Fruit fly (Drosophila melanogaster) whole organism, embryonic: ENCODE measurements around the gene Hrs.

Source experiments
- Ada2b ChIP-seq: fragments of 200-800 bp; sonication (Bioruptor generic); IDR thresholded peaks from 2 replicates; pipeline ENCODE4 v1.3.6; 2022; ENCODE audit warnings: missing biosample characterization, missing genetic modification characterization
- Atf6 ChIP-seq: fragments of 200-800 bp; sonication (Bioruptor generic); IDR thresholded peaks from 2 replicates; pipeline ENCODE4 v1.3.6; 2022; ENCODE audit warnings: missing biosample characterization, missing genetic modification characterization
- Bdp1 ChIP-seq: fragments of 200-800 bp; sonication (Bioruptor generic); optimal IDR thresholded peaks from 3 replicates; lab custom pipeline; 2016; ENCODE audit warnings: missing biosample characterization, missing genetic modification characterization
- CG10147 ChIP-seq: fragments of 200-800 bp; sonication (Bioruptor generic); optimal IDR thresholded peaks from 2 replicates; lab custom pipeline; 2019; ENCODE audit warnings: missing biosample characterization, mild to moderate bottlenecking, missing genetic modification characterization, moderate library complexity
- CG10274 ChIP-seq: fragments of 200-800 bp; sonication (Bioruptor generic); optimal IDR thresholded peaks from 3 replicates; lab custom pipeline; 2017; ENCODE audit warnings: missing biosample characterization, mild to moderate bottlenecking, missing genetic modification characterization
- CG10321 ChIP-seq: fragments of 200-800 bp; sonication (Bioruptor generic); IDR thresholded peaks from 2 replicates; pipeline ENCODE4 v1.3.6; 2022; ENCODE audit warnings: missing biosample characterization, missing genetic modification characterization
- CG10366 ChIP-seq: fragments of 200-800 bp; sonication (Bioruptor generic); IDR thresholded peaks from 2 replicates; pipeline ENCODE4 v1.3.6; 2022; ENCODE audit warnings: missing biosample characterization, missing genetic modification characterization
- CG11696 ChIP-seq: fragments of 200-800 bp; sonication (Bioruptor generic); IDR thresholded peaks from 2 replicates; pipeline ENCODE4 v1.3.6; 2022; ENCODE audit warnings: missing biosample characterization, missing genetic modification characterization
- CG12155 ChIP-seq: fragments of 200-800 bp; sonication (Bioruptor generic); optimal IDR thresholded peaks from 3 replicates; lab custom pipeline; 2016; ENCODE audit warnings: missing biosample characterization, missing genetic modification characterization
- CG12219 ChIP-seq: fragments of 200-800 bp; sonication (Bioruptor generic); optimal IDR thresholded peaks from 3 replicates; lab custom pipeline; 2018; ENCODE audit warnings: missing biosample characterization, mild to moderate bottlenecking, missing genetic modification characterization
- CG13287 ChIP-seq: fragments of 200-800 bp; sonication (Bioruptor generic); IDR thresholded peaks from 2 replicates; pipeline ENCODE4 v1.3.6; 2022; ENCODE audit warnings: missing biosample characterization, missing genetic modification characterization; ENCODE audit not compliant: partially characterized antibody
- CG13894 ChIP-seq: fragments of 200-800 bp; sonication (Bioruptor generic); optimal IDR thresholded peaks from 3 replicates; lab custom pipeline; 2018; ENCODE audit warnings: missing biosample characterization, mild to moderate bottlenecking, missing genetic modification characterization, moderate library complexity
- CG15601 ChIP-seq: fragments of 200-800 bp; sonication (Bioruptor generic); optimal IDR thresholded peaks from 3 replicates; lab custom pipeline; 2019; ENCODE audit warnings: missing biosample characterization, mild to moderate bottlenecking, missing genetic modification characterization, moderate library complexity
- CG1602 ChIP-seq: fragments of 200-800 bp; sonication (Bioruptor generic); optimal IDR thresholded peaks from 3 replicates; lab custom pipeline; 2016; ENCODE audit warnings: missing biosample characterization, missing genetic modification characterization
- CG17385 ChIP-seq: fragments of 200-800 bp; sonication (Bioruptor generic); optimal IDR thresholded peaks from 3 replicates; lab custom pipeline; 2018; ENCODE audit warnings: missing biosample characterization, mild to moderate bottlenecking, missing genetic modification characterization
- CG18262 ChIP-seq: fragments of 200-800 bp; optimal IDR thresholded peaks from 3 replicates; lab custom pipeline; 2019; ENCODE audit warnings: missing biosample characterization, mild to moderate bottlenecking, missing genetic modification characterization, moderate library complexity
- CG18599 ChIP-seq: fragments of 200-800 bp; sonication (Bioruptor generic); optimal IDR thresholded peaks from 3 replicates; lab custom pipeline; 2017; ENCODE audit warnings: missing biosample characterization, missing genetic modification characterization, mild to moderate bottlenecking, moderate library complexity, missing genetic modification reagents
- CG2120 ChIP-seq: fragments of 200-800 bp; sonication (Bioruptor generic); optimal IDR thresholded peaks from 3 replicates; lab custom pipeline; 2016; ENCODE audit warnings: missing biosample characterization, missing genetic modification characterization
- CG2199 ChIP-seq: fragments of 200-800 bp; sonication (Bioruptor generic); IDR thresholded peaks from 3 replicates; pipeline ENCODE4 v1.3.6; 2022; ENCODE audit warnings: missing biosample characterization, missing genetic modification characterization
- CG2678 ChIP-seq: fragments of 200-800 bp; sonication (Bioruptor generic); optimal IDR thresholded peaks from 3 replicates; lab custom pipeline; 2019; ENCODE audit warnings: missing biosample characterization, mild to moderate bottlenecking, missing genetic modification characterization, moderate library complexity
- CG32767 ChIP-seq: fragments of 200-800 bp; sonication (Bioruptor generic); IDR thresholded peaks from 2 replicates; pipeline ENCODE4 v1.3.6; 2022; ENCODE audit warnings: missing biosample characterization, missing genetic modification characterization
- CG3838 ChIP-seq: fragments of 200-800 bp; sonication (Bioruptor generic); optimal IDR thresholded peaks from 3 replicates; lab custom pipeline; 2016; ENCODE audit warnings: missing biosample characterization, missing genetic modification characterization
- CG7357 ChIP-seq: fragments of 200-800 bp; sonication (Bioruptor generic); IDR thresholded peaks from 3 replicates; pipeline ENCODE4 v1.3.6; 2022; ENCODE audit warnings: missing biosample characterization, missing genetic modification characterization
- CG8924 ChIP-seq: fragments of 200-800 bp; optimal IDR thresholded peaks from 3 replicates; lab custom pipeline; 2019; ENCODE audit warnings: missing biosample characterization, mild to moderate bottlenecking, missing genetic modification characterization, moderate library complexity
- D19A ChIP-seq: fragments of 200-800 bp; optimal IDR thresholded peaks from 3 replicates; lab custom pipeline; 2019; ENCODE audit warnings: missing biosample characterization, mild to moderate bottlenecking, missing genetic modification characterization, moderate library complexity
- Dad ChIP-seq: fragments of 200-800 bp; sonication (Bioruptor generic); optimal IDR thresholded peaks from 3 replicates; lab custom pipeline; 2016; ENCODE audit warnings: missing biosample characterization, missing genetic modification characterization
- Dip3 ChIP-seq: fragments of 200-800 bp; sonication (Bioruptor generic); optimal IDR thresholded peaks from 3 replicates; lab custom pipeline; 2016; ENCODE audit warnings: missing biosample characterization, missing genetic modification characterization
- Eip74EF ChIP-seq, 2 experiments: fragments of 200-800 bp in 1 of 2; fragments of >200 bp in 1 of 2; sonication (Bioruptor generic) in 1 of 2; optimal IDR thresholded peaks; 2 replicates each; lab custom pipeline; 2017 to 2019; ENCODE audit warnings: missing biosample characterization in 2 of 2, missing genetic modification characterization in 2 of 2, mild to moderate bottlenecking in 1 of 2, moderate library complexity in 1 of 2
- Fer2 ChIP-seq: fragments of 200-800 bp; sonication (Bioruptor generic); optimal IDR thresholded peaks from 2 replicates; lab custom pipeline; 2018; ENCODE audit warnings: missing biosample characterization, mild to moderate bottlenecking, missing genetic modification characterization, moderate library complexity
- Hsf ChIP-seq: fragments of 200-800 bp; sonication (Bioruptor generic); optimal IDR thresholded peaks from 3 replicates; lab custom pipeline; 2016; ENCODE audit warnings: missing biosample characterization, missing genetic modification characterization
- Stat92E ChIP-seq, 3 experiments: fragments of >200 bp in 2 of 3; fragments of 200-800 bp in 1 of 3; sonication (Bioruptor generic) in 1 of 3; optimal IDR thresholded peaks; 2 replicates each; lab custom pipeline; 2017 to 2019; ENCODE audit warnings: missing biosample characterization in 3 of 3, missing genetic modification characterization in 3 of 3, mild to moderate bottlenecking in 1 of 3, moderate library complexity in 1 of 3
- TFAM ChIP-seq: fragments of 200-800 bp; sonication (Bioruptor generic); optimal IDR thresholded peaks from 2 replicates; lab custom pipeline; 2017; ENCODE audit warnings: missing biosample characterization, missing genetic modification characterization, inconsistent platforms
- abd-A ChIP-seq: fragments of 200-800 bp; sonication (Bioruptor generic); optimal IDR thresholded peaks from 3 replicates; lab custom pipeline; 2019; ENCODE audit warnings: missing biosample characterization, mild to moderate bottlenecking, missing genetic modification characterization, moderate library complexity
- ac ChIP-seq: fragments of 200-800 bp; sonication (Bioruptor generic); optimal IDR thresholded peaks from 3 replicates; lab custom pipeline; 2017; ENCODE audit warnings: missing biosample characterization, mild to moderate bottlenecking, missing genetic modification characterization
- ase ChIP-seq: fragments of 200-800 bp; sonication (Bioruptor generic); IDR thresholded peaks from 3 replicates; pipeline ENCODE4 v1.3.6; 2022; ENCODE audit warnings: missing biosample characterization, missing genetic modification characterization
- cas ChIP-seq: fragments of 200-800 bp; sonication (Bioruptor generic); IDR thresholded peaks from 2 replicates; pipeline ENCODE4 v1.3.6; 2022; ENCODE audit warnings: missing biosample characterization, missing genetic modification characterization
- dysf ChIP-seq: fragments of 200-800 bp; sonication (Bioruptor generic); IDR thresholded peaks from 3 replicates; pipeline ENCODE4 v1.3.6; 2022; ENCODE audit warnings: missing biosample characterization, missing genetic modification characterization
- ewg ChIP-seq: fragments of 200-800 bp; sonication (Bioruptor generic); optimal IDR thresholded peaks from 3 replicates; lab custom pipeline; 2017; ENCODE audit warnings: mild to moderate bottlenecking, missing biosample characterization, missing genetic modification reagents, missing genetic modification characterization
- grau ChIP-seq: fragments of 200-800 bp; optimal IDR thresholded peaks from 3 replicates; lab custom pipeline; 2019; ENCODE audit warnings: missing biosample characterization, mild to moderate bottlenecking, missing genetic modification characterization, moderate library complexity
- hkb ChIP-seq, 2 experiments: fragments of 200-800 bp in 1 of 2; fragments of >200 bp in 1 of 2; sonication (Bioruptor generic) in 1 of 2; IDR thresholded peaks in 1 of 2; optimal IDR thresholded peaks in 1 of 2; 2 replicates each; pipeline versions ENCODE4 v1.3.6 to Lab custom; 2017 to 2022; ENCODE audit warnings: missing biosample characterization in 1 of 2, missing genetic modification characterization in 1 of 2
- jigr1 ChIP-seq: fragments of 200-800 bp; sonication (Bioruptor generic); IDR thresholded peaks from 3 replicates; pipeline ENCODE4 v1.3.6; 2022; ENCODE audit warnings: missing biosample characterization, missing genetic modification characterization
- lola ChIP-seq, 3 experiments: fragments of >200 bp in 2 of 3; fragments of 200-800 bp in 1 of 3; sonication (Bioruptor generic) in 1 of 3; optimal IDR thresholded peaks; 2 replicates each; lab custom pipeline; 2017 to 2019; ENCODE audit warnings: missing biosample characterization in 3 of 3, missing genetic modification characterization in 3 of 3, mild to moderate bottlenecking in 1 of 3, moderate library complexity in 1 of 3
- nerfin-1 ChIP-seq: fragments of 200-800 bp; sonication (Bioruptor generic); optimal IDR thresholded peaks from 3 replicates; lab custom pipeline; 2019; ENCODE audit warnings: missing biosample characterization, mild to moderate bottlenecking, missing genetic modification characterization, moderate library complexity
- otp ChIP-seq: fragments of 200-800 bp; sonication (Bioruptor generic); IDR thresholded peaks from 3 replicates; pipeline ENCODE4, ENCODE4 v1.3.6; 2022; ENCODE audit warnings: missing biosample characterization, missing genetic modification characterization
- tin ChIP-seq: fragments of 200-800 bp; sonication (Bioruptor generic); optimal IDR thresholded peaks from 3 replicates; lab custom pipeline; 2016; ENCODE audit warnings: missing biosample characterization, missing genetic modification characterization
- wek ChIP-seq: fragments of 200-800 bp; sonication (Bioruptor generic); optimal IDR thresholded peaks from 3 replicates; lab custom pipeline; 2018; ENCODE audit warnings: missing biosample characterization, mild to moderate bottlenecking, missing genetic modification characterization, moderate library complexity
- wor ChIP-seq: fragments of 200-800 bp; sonication (Bioruptor generic); IDR thresholded peaks from 2 replicates; pipeline ENCODE4 v1.3.6; 2022; ENCODE audit warnings: missing biosample characterization, missing genetic modification characterization
- yki ChIP-seq: fragments of >200 bp; optimal IDR thresholded peaks from 3 replicates; lab custom pipeline; 2018

Hrs gene

dm6 chr2L:2752460-2753411, 12.9 kb downstream of the Hrs start, which contains the start of gene Pgk (continued):
- TF ChIP-seq lola (GFP tag; optimal IDR thresholded peaks at IDR 0.05; lab: Kevin White, UChicago) (peak in 1 of 3 experiments; percentile 0), CG10147 (GFP tag; lab: Kevin White, UChicago) (peak; percentile 47), CG10366 (GFP tag; lab: Robert Waterston, UW) (no peak), CG2199 (GFP tag; lab: Robert Waterston, UW) (no peak), Fer2 (tag; lab: Kevin White, UChicago) (no peak), ewg (GFP tag; lab: Kevin White, UChicago) (peak; percentile 87), CG2120 (peak; percentile 61), otp (GFP tag; lab: Robert Waterston, UW) (no peak), CG15601 (tag; lab: Kevin White, UChicago) (peak; percentile 23), CG10274 (GFP tag; lab: Kevin White, UChicago) (no peak), CG2678 (peak; percentile 47), CG13287 (GFP tag; lab: Robert Waterston, UW) (no peak), grau (tag; lab: Kevin White, UChicago) (peak; percentile 42), D19A (tag; lab: Kevin White, UChicago) (peak; percentile 32), nerfin-1 (tag; lab: Kevin White, UChicago) (peak; percentile 5), CG12155 (GFP tag; lab: Kevin White, UChicago) (peak; percentile 1), dysf (GFP tag; lab: Robert Waterston, UW) (no peak), cas (GFP tag; lab: Robert Waterston, UW) (no peak), TFAM (GFP tag; lab: Kevin White, UChicago) (no peak), Eip74EF (GFP tag; optimal IDR thresholded peaks at IDR 0.05; lab: Kevin White, UChicago) (peak; percentile 17 to 88), CG11696 (no peak), wek (GFP tag; lab: Kevin White, UChicago) (peak; percentile 16), Dip3 (GFP tag; lab: Kevin White, UChicago) (peak; percentile 33), CG17385 (GFP tag; lab: Kevin White, UChicago) (peak; percentile 100), CG13894 (tag; lab: Kevin White, UChicago) (peak; percentile 92), CG32767 (no peak), CG7357 (GFP tag; lab: Robert Waterston, UW) (no peak), Dad (GFP tag; lab: Kevin White, UChicago) (peak; percentile 44), ac (GFP tag; lab: Kevin White, UChicago) (peak; percentile 37), hkb (optimal IDR thresholded peaks at IDR 0.05; lab: Kevin White, UChicago) (peak; percentile 54), hkb (GFP tag; IDR thresholded peaks at IDR 0.05; lab: Robert Waterston, UW) (no peak), CG8924 (peak; percentile 61), wor (GFP tag; lab: Robert Waterston, UW) (no peak), Atf6 (no peak), CG1602 (GFP tag; lab: Kevin White, UChicago) (no peak), CG12219 (peak; percentile 44), CG18262 (peak; percentile 36), ase (no peak), Stat92E (GFP tag; optimal IDR thresholded peaks at IDR 0.05; lab: Kevin White, UChicago) (peak in 1 of 3 experiments; percentile 5), jigr1 (GFP tag; lab: Robert Waterston, UW) (no peak), yki (lab: Kevin White, UChicago) (peak; percentile 100), CG10321 (no peak), Bdp1 (GFP tag; lab: Kevin White, UChicago) (peak; percentile 28), CG18599 (GFP tag; lab: Kevin White, UChicago) (peak; percentile 49), CG3838 (GFP tag; lab: Kevin White, UChicago) (peak; percentile 5), Hsf (GFP tag; lab: Kevin White, UChicago) (peak; percentile 23), Ada2b (GFP tag; lab: Robert Waterston, UW) (no peak), abd-A (tag; lab: Kevin White, UChicago) (peak; percentile 82), tin (GFP tag; lab: Kevin White, UChicago) (no peak)
